Worm (Caenorhabditis elegans) whole organism, midembryonic: ENCODE measurements around the gene mcm-2.

ENCODE experiments used
- T22C8.4 ChIP-seq: fragments of 200-800 bp; sonication (Bioruptor generic); IDR thresholded peaks from 2 replicates; pipeline ENCODE4 v1.3.6; 2022; ENCODE audit warnings: missing genetic modification characterization, missing compliant biosample characterization
- flt-1 ChIP-seq: fragments of 200-800 bp; sonication (Bioruptor generic); IDR thresholded peaks from 2 replicates; pipeline ENCODE4 v1.3.6; 2022; ENCODE audit warnings: missing genetic modification characterization, missing compliant biosample characterization
- med-1 ChIP-seq: sonication (generic microtip); optimal IDR thresholded peaks from 2 replicates; lab custom pipeline; 2017; ENCODE audit warnings: missing genetic modification characterization, mild to moderate bottlenecking, missing compliant biosample characterization, antibody characterized with exemption, missing genetic modification reagents; ENCODE audit not compliant: insufficient read depth
- tab-1 ChIP-seq: fragments of 200-800 bp; sonication (Bioruptor generic); IDR thresholded peaks from 2 replicates; pipeline ENCODE4 v1.3.6; 2022; ENCODE audit warnings: missing genetic modification characterization, missing compliant biosample characterization
- ztf-23 ChIP-seq: fragments of 200-800 bp; sonication (Bioruptor generic); IDR thresholded peaks from 2 replicates; pipeline ENCODE4 v1.3.6; 2022; ENCODE audit warnings: missing genetic modification reagents, missing genetic modification characterization, missing compliant biosample characterization

DNA sequence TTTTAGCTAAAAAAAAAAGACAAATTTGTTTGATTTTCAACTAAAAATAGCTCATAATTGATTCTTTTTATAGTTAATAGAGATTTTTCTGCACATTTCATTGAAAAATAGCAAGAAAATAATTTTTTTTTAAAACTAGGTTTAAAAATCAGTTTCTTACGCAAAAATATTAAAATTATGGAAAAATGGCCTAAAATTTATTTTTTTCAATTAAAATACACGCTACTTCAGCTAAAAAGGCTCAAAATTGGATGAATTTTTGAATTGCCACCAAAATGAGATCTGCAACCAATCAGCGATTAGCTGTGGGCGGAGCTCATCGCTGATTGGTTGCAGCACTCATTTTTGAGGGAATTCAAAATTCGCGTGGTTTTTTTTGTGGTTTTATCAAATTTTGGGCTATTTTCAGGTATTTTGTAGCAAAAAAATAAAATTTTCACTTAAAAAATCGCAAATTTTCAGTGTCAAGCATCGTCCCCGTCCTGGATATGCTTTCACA lies 43.2 kb downstream of the mcm-2 start:
- no peak for TF ChIP-seq tab-1 (GFP tag; lab: Robert Waterston, UW)
- TF ChIP-seq flt-1 (GFP tag; lab: Robert Waterston, UW), result no peak
- TF ChIP-seq ztf-23 (GFP tag; lab: Robert Waterston, UW), result no peak
- TF ChIP-seq T22C8.4 (GFP tag; lab: Robert Waterston, UW), result no peak
- TF ChIP-seq med-1 (GFP tag; lab: Kevin White, UChicago), result no peak
